Fruit fly (Drosophila melanogaster): ENCODE results near the gene Aven.

The Aven gene

dm6 chrX:12667600-12668250, 38.3 kb upstream of the Aven start (continued):
- TF ChIP-seq CG18476 (GFP tag; optimal IDR thresholded peaks at IDR 0.05) (no peak), ci (GFP tag; IDR thresholded peaks at IDR 0.05) (0 out of 3 replicates have a peak, but pooled peaks have one; percentile 9), gcm2 (GFP tag; optimal IDR thresholded peaks at IDR 0.05) (no peak), caup (GFP tag; optimal IDR thresholded peaks at IDR 0.05; ENCODE audit: severe bottlenecking) (no peak), scrt (GFP tag; optimal IDR thresholded peaks at IDR 0.05) (no peak), NC2β (GFP tag; optimal IDR thresholded peaks at IDR 0.05) (no peak), pan (optimal IDR thresholded peaks at IDR 0.05) (no peak), pan (GFP tag; optimal IDR thresholded peaks at IDR 0.05 in 1 of 2, IDR thresholded peaks at IDR 0.05 in 1 of 2) (no peak), ham (GFP tag; IDR thresholded peaks at IDR 0.05) (no peak), Gsc (GFP tag; IDR thresholded peaks at IDR 0.05) (no peak), CG6654 (GFP tag; optimal IDR thresholded peaks at IDR 0.05) (no peak), bowl (GFP tag; IDR thresholded peaks at IDR 0.05) (no peak), klu (GFP tag; IDR thresholded peaks at IDR 0.05) (no peak), vnd (GFP tag; IDR thresholded peaks at IDR 0.05; ENCODE audit: partially characterized antibody) (no peak), sug (tag; optimal IDR thresholded peaks at IDR 0.05) (peak; percentile 51), CG10654 (GFP tag; optimal IDR thresholded peaks at IDR 0.05) (no peak), CG2712 (tag; optimal IDR thresholded peaks at IDR 0.05) (no peak), CG33213 (GFP tag; optimal IDR thresholded peaks at IDR 0.05) (no peak), CG43689 (GFP tag; IDR thresholded peaks at IDR 0.05) (no peak), her (GFP tag; optimal IDR thresholded peaks at IDR 0.05) (no peak), CG6175 (GFP tag; IDR thresholded peaks at IDR 0.05) (no peak), CG34376 (GFP tag; optimal IDR thresholded peaks at IDR 0.05) (peak; percentile 8), CG1233 (GFP tag; optimal IDR thresholded peaks at IDR 0.05) (no peak), crol (GFP tag; IDR thresholded peaks at IDR 0.05) (no peak), phol (tag; optimal IDR thresholded peaks at IDR 0.05) (no peak), unc-4 (GFP tag; IDR thresholded peaks at IDR 0.05; ENCODE audit: partially characterized antibody) (no peak), danr (GFP tag; IDR thresholded peaks at IDR 0.05) (no peak), twi (tag; optimal IDR thresholded peaks at IDR 0.05) (peak; percentile 65), Atf-2 (GFP tag; optimal IDR thresholded peaks at IDR 0.05) (no peak), eve (GFP tag; optimal IDR thresholded peaks at IDR 0.05) (no peak), E2f2 (GFP tag; IDR thresholded peaks at IDR 0.05) (no peak), Stat92E (GFP tag; optimal IDR thresholded peaks at IDR 0.05) (no peak), CG10431 (GFP tag; optimal IDR thresholded peaks at IDR 0.05) (no peak), CHES-1-like (GFP tag; optimal IDR thresholded peaks at IDR 0.05) (no peak), hkb (optimal IDR thresholded peaks at IDR 0.05) (no peak), hkb (GFP tag; IDR thresholded peaks at IDR 0.05) (no peak), NfI (GFP tag; optimal IDR thresholded peaks at IDR 0.05) (no peak), chn (GFP tag; optimal IDR thresholded peaks at IDR 0.05) (no peak), dan (GFP tag; IDR thresholded peaks at IDR 0.05) (no peak), schlank (tag; optimal IDR thresholded peaks at IDR 0.05) (no peak), CG11504 (tag; optimal IDR thresholded peaks at IDR 0.05) (no peak), Hmx (GFP tag; optimal IDR thresholded peaks at IDR 0.05) (no peak), Doc2 (GFP tag; IDR thresholded peaks at IDR 0.05) (no peak), CG1529 (GFP tag; optimal IDR thresholded peaks at IDR 0.05) (no peak), jigr1 (GFP tag; IDR thresholded peaks at IDR 0.05) (no peak), sna (GFP tag; IDR thresholded peaks at IDR 0.05; ENCODE audit: partially characterized antibody) (no peak), CG10979 (tag; optimal IDR thresholded peaks at IDR 0.05) (no peak), bsh (GFP tag; optimal IDR thresholded peaks at IDR 0.05) (no peak), Tbp (GFP tag; optimal IDR thresholded peaks at IDR 0.05) (no peak), Dek (tag; optimal IDR thresholded peaks at IDR 0.05) (no peak), croc (GFP tag; conservative IDR thresholded peaks at IDR 0.05) (no peak)
